Fruit fly (Drosophila melanogaster) whole organism, wandering third instar larva: Measurements from ENCODE around the gene CG43376.
A peak's percentile ranks its signal among the peaks of the same experiment; 100 is the strongest.

Experiments used
- Abd-B ChIP-seq: fragments of >200 bp; optimal IDR thresholded peaks from 2 replicates; lab custom pipeline; 2017; ENCODE audit warnings: missing biosample characterization, missing genetic modification characterization
- CG32264 ChIP-seq: fragments of 200-800 bp; sonication (Bioruptor generic); optimal IDR thresholded peaks from 2 replicates; lab custom pipeline; 2016; ENCODE audit warnings: missing biosample characterization, missing genetic modification characterization
- GATAd ChIP-seq: sonication (Bioruptor generic); optimal IDR thresholded peaks from 2 replicates; lab custom pipeline; 2016; ENCODE audit warnings: missing biosample characterization, missing genetic modification characterization
- Hr78 ChIP-seq: fragments of >200 bp; optimal IDR thresholded peaks from 2 replicates; lab custom pipeline; 2017; ENCODE audit warnings: missing biosample characterization, missing genetic modification characterization
- Rel ChIP-seq, 2 experiments: fragments of 200-800 bp; sonication (Bioruptor generic) in 1 of 2; optimal IDR thresholded peaks; 2 replicates in 1 of 2; 3 replicates in 1 of 2; lab custom pipeline; 2016 to 2019; ENCODE audit warnings: mild to moderate bottlenecking in 2 of 2, missing biosample characterization in 2 of 2, missing genetic modification characterization in 2 of 2, moderate library complexity in 1 of 2
- Sp1 ChIP-seq: fragments of 200-800 bp; sonication (Bioruptor generic); optimal IDR thresholded peaks from 3 replicates; lab custom pipeline; 2019; ENCODE audit warnings: missing biosample characterization, mild to moderate bottlenecking, missing genetic modification characterization, moderate library complexity
- lola ChIP-seq: fragments of >200 bp; optimal IDR thresholded peaks from 2 replicates; lab custom pipeline; 2017; ENCODE audit warnings: missing biosample characterization, missing genetic modification characterization
- psq ChIP-seq: fragments of 200-800 bp; sonication (Bioruptor generic); optimal IDR thresholded peaks from 3 replicates; lab custom pipeline; 2017; ENCODE audit warnings: missing biosample characterization, mild to moderate bottlenecking, missing genetic modification characterization, moderate library complexity
- woc ChIP-seq: sonication (Bioruptor generic); optimal IDR thresholded peaks from 2 replicates; lab custom pipeline; 2016; ENCODE audit warnings: missing biosample characterization, mild to moderate bottlenecking, missing genetic modification characterization

dm6 chr2L:13820948-13821347 lies 47.2 kb downstream of the CG43376 start, which contains the start of gene b:
- TF ChIP-seq lola (GFP tag; lab: Kevin White, UChicago) (no peak), CG32264 (no peak), Hr78 (GFP tag; lab: Kevin White, UChicago) (no peak), woc (GFP tag; lab: Kevin White, UChicago) (no peak), Rel (GFP tag; optimal IDR thresholded peaks at IDR 0.05; lab: Kevin White, UChicago) (no peak), Rel (tag; optimal IDR thresholded peaks at IDR 0.05; lab: Kevin White, UChicago) (peak; percentile 79), Abd-B (no peak), GATAd (GFP tag; lab: Kevin White, UChicago) (no peak), Sp1 (GFP tag; lab: Kevin White, UChicago) (no peak), psq (no peak)
